Fruit fly (Drosophila melanogaster) whole organism, embryonic: ENCODE measurements around the gene CG13297.
A peak's percentile ranks its signal among the peaks of the same experiment; 100 is the strongest.

ENCODE experiments used
- Abd-B ChIP-seq: fragments of 200-800 bp; sonication (Bioruptor generic); optimal IDR thresholded peaks from 2 replicates; lab custom pipeline; 2018; ENCODE audit warnings: missing biosample characterization, mild to moderate bottlenecking, missing genetic modification characterization, moderate library complexity
- Asciz ChIP-seq: fragments of 200-800 bp; sonication (Bioruptor generic); optimal IDR thresholded peaks from 2 replicates; lab custom pipeline; 2017; ENCODE audit warnings: missing biosample characterization, mild to moderate bottlenecking, missing genetic modification characterization, missing genetic modification reagents
- Bgb ChIP-seq: fragments of 200-800 bp; sonication (Bioruptor generic); IDR thresholded peaks from 2 replicates; pipeline ENCODE4 v1.3.6; 2022; ENCODE audit warnings: missing biosample characterization, missing genetic modification characterization; ENCODE audit not compliant: partially characterized antibody
- CG11504 ChIP-seq: fragments of 200-800 bp; sonication (Bioruptor generic); optimal IDR thresholded peaks from 3 replicates; lab custom pipeline; 2019; ENCODE audit warnings: missing biosample characterization, mild to moderate bottlenecking, missing genetic modification characterization, moderate library complexity
- CG11723 ChIP-seq: fragments of 200-800 bp; sonication (Bioruptor generic); optimal IDR thresholded peaks from 2 replicates; lab custom pipeline; 2017; ENCODE audit warnings: missing biosample characterization, mild to moderate bottlenecking, missing genetic modification characterization
- CG12769 ChIP-seq: fragments of 200-800 bp; sonication (Bioruptor generic); optimal IDR thresholded peaks from 2 replicates; lab custom pipeline; 2019; ENCODE audit warnings: missing biosample characterization, mild to moderate bottlenecking, missing genetic modification characterization, moderate library complexity
- CG13123 ChIP-seq: fragments of 200-800 bp; sonication (Bioruptor generic); optimal IDR thresholded peaks from 2 replicates; lab custom pipeline; 2016; ENCODE audit warnings: missing biosample characterization, missing genetic modification characterization
- CG13424 ChIP-seq: fragments of 200-800 bp; sonication (Bioruptor generic); optimal IDR thresholded peaks from 2 replicates; lab custom pipeline; 2019; ENCODE audit warnings: missing biosample characterization, mild to moderate bottlenecking, missing genetic modification characterization, moderate library complexity
- CG16813 ChIP-seq: fragments of 200-800 bp; sonication (Bioruptor generic); IDR thresholded peaks from 3 replicates; pipeline ENCODE4 v1.3.6; 2022; ENCODE audit warnings: missing biosample characterization, missing genetic modification characterization; ENCODE audit not compliant: partially characterized antibody
- CG17912 ChIP-seq: fragments of 200-800 bp; sonication (Bioruptor generic); optimal IDR thresholded peaks from 2 replicates; lab custom pipeline; 2018; ENCODE audit warnings: missing biosample characterization, mild to moderate bottlenecking, missing genetic modification characterization
- CG18599 ChIP-seq: fragments of 200-800 bp; sonication (Bioruptor generic); optimal IDR thresholded peaks from 3 replicates; lab custom pipeline; 2017; ENCODE audit warnings: missing biosample characterization, missing genetic modification characterization, mild to moderate bottlenecking, moderate library complexity, missing genetic modification reagents
- CG2199 ChIP-seq: fragments of 200-800 bp; sonication (Bioruptor generic); IDR thresholded peaks from 3 replicates; pipeline ENCODE4 v1.3.6; 2022; ENCODE audit warnings: missing biosample characterization, missing genetic modification characterization
- CG2889 ChIP-seq: fragments of 200-800 bp; sonication (Bioruptor generic); IDR thresholded peaks from 3 replicates; pipeline ENCODE4 v1.3.6; 2022; ENCODE audit warnings: missing biosample characterization, missing genetic modification characterization
- CG31388 ChIP-seq: fragments of 200-800 bp; sonication (Bioruptor generic); optimal IDR thresholded peaks from 2 replicates; lab custom pipeline; 2016; ENCODE audit warnings: missing biosample characterization, missing genetic modification characterization
- CG3281 ChIP-seq: fragments of 200-800 bp; sonication (Bioruptor generic); optimal IDR thresholded peaks from 3 replicates; lab custom pipeline; 2017; ENCODE audit warnings: missing biosample characterization, mild to moderate bottlenecking, missing genetic modification characterization
- CG6175 ChIP-seq: fragments of 200-800 bp; sonication (Bioruptor generic); IDR thresholded peaks from 3 replicates; pipeline ENCODE4 v1.3.6; 2022; ENCODE audit warnings: missing biosample characterization, missing genetic modification characterization
- CG6854 ChIP-seq: fragments of 200-800 bp; sonication (Bioruptor generic); optimal IDR thresholded peaks from 3 replicates; lab custom pipeline; 2017; ENCODE audit warnings: missing biosample characterization, mild to moderate bottlenecking, missing genetic modification characterization
- CG7928 ChIP-seq: fragments of 200-800 bp; sonication (Bioruptor generic); optimal IDR thresholded peaks from 2 replicates; lab custom pipeline; 2017; ENCODE audit warnings: missing biosample characterization, mild to moderate bottlenecking, missing genetic modification characterization
- CG7987 ChIP-seq: fragments of 200-800 bp; sonication (Bioruptor generic); optimal IDR thresholded peaks from 2 replicates; lab custom pipeline; 2018; ENCODE audit warnings: missing biosample characterization, mild to moderate bottlenecking, missing genetic modification characterization, moderate library complexity
- CG8478 ChIP-seq: fragments of >200 bp; optimal IDR thresholded peaks from 2 replicates; lab custom pipeline; 2018
- CkIIα-i1 ChIP-seq: fragments of 200-800 bp; sonication (Bioruptor generic); IDR thresholded peaks from 2 replicates; pipeline ENCODE4 v1.3.6; 2022; ENCODE audit warnings: missing biosample characterization, missing genetic modification characterization
- Ets97D ChIP-seq: fragments of 200-800 bp; sonication (Bioruptor generic); optimal IDR thresholded peaks from 3 replicates; lab custom pipeline; 2016; ENCODE audit warnings: missing biosample characterization, missing genetic modification characterization
- Fer1 ChIP-seq: fragments of 200-800 bp; sonication (Bioruptor generic); optimal IDR thresholded peaks from 2 replicates; lab custom pipeline; 2017; ENCODE audit warnings: missing biosample characterization, mild to moderate bottlenecking, missing genetic modification characterization
- Fer2 ChIP-seq: fragments of 200-800 bp; sonication (Bioruptor generic); optimal IDR thresholded peaks from 2 replicates; lab custom pipeline; 2018; ENCODE audit warnings: missing biosample characterization, mild to moderate bottlenecking, missing genetic modification characterization, moderate library complexity
- Hand ChIP-seq: fragments of 200-800 bp; sonication (Bioruptor generic); optimal IDR thresholded peaks from 2 replicates; lab custom pipeline; 2017; ENCODE audit warnings: mild to moderate bottlenecking, missing biosample characterization, missing genetic modification reagents, missing genetic modification characterization
- HmgD ChIP-seq: fragments of 200-800 bp; sonication (Bioruptor generic); optimal IDR thresholded peaks from 3 replicates; lab custom pipeline; 2016; ENCODE audit warnings: missing biosample characterization, missing genetic modification characterization
- Jarid2 ChIP-seq: fragments of 200-800 bp; sonication (Bioruptor generic); optimal IDR thresholded peaks from 3 replicates; lab custom pipeline; 2017; ENCODE audit warnings: mild to moderate bottlenecking, missing biosample characterization, missing genetic modification reagents, missing genetic modification characterization
- Lpt ChIP-seq: fragments of >200 bp; optimal IDR thresholded peaks from 2 replicates; lab custom pipeline; 2018; ENCODE audit warnings: missing biosample characterization, missing genetic modification characterization
- Meics ChIP-seq: fragments of 200-800 bp; sonication (Bioruptor generic); optimal IDR thresholded peaks from 2 replicates; lab custom pipeline; 2017; ENCODE audit warnings: missing biosample characterization, mild to moderate bottlenecking, missing genetic modification characterization
- Nf-YA ChIP-seq: fragments of 200-800 bp; sonication (Bioruptor generic); IDR thresholded peaks from 2 replicates; pipeline ENCODE4 v1.3.6; 2022; ENCODE audit warnings: missing biosample characterization, missing genetic modification characterization
- Ravus ChIP-seq: fragments of 200-800 bp; sonication (Bioruptor generic); IDR thresholded peaks from 2 replicates; pipeline ENCODE4 v1.3.6; 2022; ENCODE audit warnings: missing biosample characterization, missing genetic modification characterization
- Rx ChIP-seq: fragments of 200-800 bp; sonication (Bioruptor generic); IDR thresholded peaks from 2 replicates; pipeline ENCODE4 v1.3.6; 2022; ENCODE audit warnings: missing biosample characterization, missing genetic modification characterization
- TFAM ChIP-seq: fragments of 200-800 bp; sonication (Bioruptor generic); optimal IDR thresholded peaks from 2 replicates; lab custom pipeline; 2017; ENCODE audit warnings: missing biosample characterization, missing genetic modification characterization, inconsistent platforms
- abd-A ChIP-seq: fragments of 200-800 bp; sonication (Bioruptor generic); optimal IDR thresholded peaks from 3 replicates; lab custom pipeline; 2019; ENCODE audit warnings: missing biosample characterization, mild to moderate bottlenecking, missing genetic modification characterization, moderate library complexity
- ase ChIP-seq: fragments of 200-800 bp; sonication (Bioruptor generic); IDR thresholded peaks from 3 replicates; pipeline ENCODE4 v1.3.6; 2022; ENCODE audit warnings: missing biosample characterization, missing genetic modification characterization
- bigmax ChIP-seq: fragments of 200-800 bp; sonication (Bioruptor generic); optimal IDR thresholded peaks from 2 replicates; lab custom pipeline; 2018; ENCODE audit warnings: missing biosample characterization, mild to moderate bottlenecking, missing genetic modification characterization
- da ChIP-seq: fragments of 200-800 bp; sonication (Bioruptor generic); optimal IDR thresholded peaks from 2 replicates; lab custom pipeline; 2016; ENCODE audit warnings: missing biosample characterization, missing genetic modification characterization
- dmrt99B ChIP-seq: fragments of 200-800 bp; sonication (Bioruptor generic); optimal IDR thresholded peaks from 2 replicates; lab custom pipeline; 2018; ENCODE audit warnings: missing biosample characterization, mild to moderate bottlenecking, missing genetic modification characterization, moderate library complexity
- gcm2 ChIP-seq: fragments of 200-800 bp; sonication (Bioruptor generic); optimal IDR thresholded peaks from 2 replicates; lab custom pipeline; 2016; ENCODE audit warnings: missing biosample characterization, missing genetic modification characterization
- gro ChIP-seq: fragments of 200-800 bp; sonication (Bioruptor generic); optimal IDR thresholded peaks from 2 replicates; lab custom pipeline; 2016; ENCODE audit warnings: missing biosample characterization, missing genetic modification characterization
- mam ChIP-seq: fragments of 200-800 bp; sonication (Bioruptor generic); optimal IDR thresholded peaks from 3 replicates; lab custom pipeline; 2016; ENCODE audit warnings: missing biosample characterization, missing genetic modification characterization
- org-1 ChIP-seq: fragments of 200-800 bp; sonication (Bioruptor generic); optimal IDR thresholded peaks from 2 replicates; lab custom pipeline; 2017; ENCODE audit warnings: missing biosample characterization, missing genetic modification characterization
- ro ChIP-seq: fragments of 200-800 bp; sonication (Bioruptor generic); IDR thresholded peaks from 2 replicates; pipeline ENCODE4 v1.3.6; 2022; ENCODE audit warnings: missing biosample characterization, missing genetic modification characterization
- sc ChIP-seq, 3 experiments: fragments of >200 bp in 2 of 3; fragments of 200-800 bp in 1 of 3; sonication (Bioruptor generic) in 1 of 3; optimal IDR thresholded peaks; 2 replicates in 2 of 3; 3 replicates in 1 of 3; lab custom pipeline; 2017; ENCODE audit warnings: mild to moderate bottlenecking in 1 of 3, missing biosample characterization in 1 of 3, missing genetic modification characterization in 1 of 3, missing genetic modification reagents in 1 of 3
- sqz ChIP-seq: fragments of 200-800 bp; sonication (Bioruptor generic); optimal IDR thresholded peaks from 3 replicates; lab custom pipeline; 2018; ENCODE audit warnings: missing biosample characterization, mild to moderate bottlenecking, missing genetic modification characterization
- toy ChIP-seq: fragments of 200-800 bp; sonication (Bioruptor generic); IDR thresholded peaks from 2 replicates; pipeline ENCODE4 v1.3.6; 2022; ENCODE audit warnings: missing biosample characterization, missing genetic modification characterization
- tx ChIP-seq: fragments of 200-800 bp; sonication (Bioruptor generic); optimal IDR thresholded peaks from 2 replicates; lab custom pipeline; 2016; ENCODE audit warnings: missing biosample characterization, missing genetic modification characterization
- zf30C ChIP-seq: fragments of 200-800 bp; sonication (Bioruptor generic); optimal IDR thresholded peaks from 3 replicates; lab custom pipeline; 2018; ENCODE audit warnings: missing biosample characterization, mild to moderate bottlenecking, missing genetic modification characterization

CG13297 gene

DNA sequence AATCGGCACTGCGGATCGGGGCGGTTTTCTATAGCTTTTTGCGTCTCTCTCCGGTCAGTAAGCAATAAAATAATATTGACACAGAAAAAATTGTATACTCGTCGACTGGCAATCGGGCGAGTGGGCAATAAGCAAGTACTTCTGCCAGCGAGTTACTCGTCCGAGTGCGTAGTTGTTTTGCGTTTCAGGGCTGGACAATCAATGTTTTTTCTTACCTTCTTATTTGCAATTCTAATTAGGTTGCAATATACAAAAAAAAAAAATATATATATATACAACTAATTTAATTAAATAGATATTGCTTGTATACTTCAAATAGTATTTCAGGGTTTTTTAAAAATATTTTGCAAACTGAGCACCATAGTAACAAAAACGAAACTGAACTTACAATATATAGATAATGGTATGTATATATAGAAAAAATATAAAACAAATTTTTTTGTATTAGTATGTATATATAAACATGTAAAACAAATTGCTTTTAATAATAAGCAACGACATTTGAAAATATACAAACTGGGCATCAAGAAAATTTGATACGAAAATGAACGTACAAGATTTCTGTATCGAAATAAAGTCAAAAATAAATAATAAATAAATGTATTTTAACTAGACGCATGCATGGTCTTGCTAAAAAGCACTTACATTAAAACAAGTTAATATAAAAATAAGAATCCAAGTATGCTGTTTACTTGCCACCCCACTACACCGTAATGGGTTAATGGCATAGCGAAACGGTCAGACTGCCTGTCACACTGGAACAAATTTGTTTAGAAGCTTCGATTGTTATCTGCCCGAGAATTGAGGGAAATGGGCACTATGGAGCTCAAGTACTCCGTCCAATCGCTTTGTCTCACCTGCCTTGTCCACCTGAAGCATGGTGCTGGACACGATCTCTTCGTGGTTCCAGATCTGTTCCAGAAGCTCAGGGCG, 32.1 kb upstream of the CG13297 start, which contains the start of the genes D19A and CG7386 (continued):
- TF ChIP-seq Meics = peak; percentile 55
- peak; percentile 30 for TF ChIP-seq CG7987 (GFP tag; lab: Kevin White, UChicago)
- TF ChIP-seq CG12769 (tag; lab: Kevin White, UChicago) = peak; percentile 15
- TF ChIP-seq Ets97D (GFP tag; lab: Kevin White, UChicago) = peak; percentile 57
- peak; percentile 43 for TF ChIP-seq CG18599 (GFP tag; lab: Kevin White, UChicago)
- TF ChIP-seq org-1 = no peak
- TF ChIP-seq CG11723 (GFP tag; lab: Kevin White, UChicago) = peak; percentile 16
- no peak for TF ChIP-seq abd-A (tag; lab: Kevin White, UChicago)
- TF ChIP-seq toy = 0 out of 2 replicates have a peak, but pooled peaks have one; percentile 33
- no peak for TF ChIP-seq CG13123
- TF ChIP-seq CG3281 = peak; percentile 38
- TF ChIP-seq Ravus (GFP tag; lab: Robert Waterston, UW) = no peak
- peak; percentile 49 for TF ChIP-seq gcm2 (GFP tag; lab: Kevin White, UChicago)
- TF ChIP-seq CG6854 = no peak
- no peak for TF ChIP-seq gro (GFP tag; lab: Kevin White, UChicago)
- peak; percentile 88 for TF ChIP-seq sqz (GFP tag; lab: Kevin White, UChicago)
- no peak for TF ChIP-seq Jarid2 (GFP tag; lab: Kevin White, UChicago)
- no peak for TF ChIP-seq CG16813 (GFP tag; lab: Robert Waterston, UW)
- peak; percentile 11 for TF ChIP-seq Fer2 (tag; lab: Kevin White, UChicago)
- TF ChIP-seq Hand (GFP tag; lab: Kevin White, UChicago) = no peak
- TF ChIP-seq ro (GFP tag; lab: Robert Waterston, UW) = no peak
- TF ChIP-seq CG7928 = peak; percentile 89
- 0 out of 3 replicates have a peak, but pooled peaks have one; percentile 57 for TF ChIP-seq CG2889
- TF ChIP-seq sc (optimal IDR thresholded peaks at IDR 0.05; lab: Kevin White, UChicago) = no peak
- TF ChIP-seq sc (GFP tag; optimal IDR thresholded peaks at IDR 0.05; lab: Kevin White, UChicago) = no peak
- peak; percentile 45 for TF ChIP-seq dmrt99B (tag; lab: Kevin White, UChicago)
- 0 out of 2 replicates have a peak, but pooled peaks have one; percentile 14 for TF ChIP-seq Nf-YA
- peak; percentile 74 for TF ChIP-seq mam (GFP tag; lab: Kevin White, UChicago)
- TF ChIP-seq CG8478 (lab: Kevin White, UChicago) = no peak
- TF ChIP-seq ase (GFP tag; lab: Robert Waterston, UW) = peak; percentile 67; the same call in 2 of the 3 replicates
- no peak for TF ChIP-seq Asciz (GFP tag; lab: Kevin White, UChicago)
- TF ChIP-seq TFAM (GFP tag; lab: Kevin White, UChicago) = no peak
- TF ChIP-seq CG31388 (GFP tag; lab: Kevin White, UChicago) = no peak
- TF ChIP-seq CG2199 = 0 out of 3 replicates have a peak, but pooled peaks have one; percentile 17
- TF ChIP-seq CkIIα-i1 (GFP tag; lab: Robert Waterston, UW) = no peak
- TF ChIP-seq bigmax (GFP tag; lab: Kevin White, UChicago) = no peak
- TF ChIP-seq Lpt (GFP tag; lab: Kevin White, UChicago) = no peak
- peak; percentile 87 for TF ChIP-seq zf30C (GFP tag; lab: Kevin White, UChicago)
- TF ChIP-seq CG17912 = no peak
- TF ChIP-seq CG6175 (GFP tag; lab: Robert Waterston, UW) = no peak
- peak; percentile 62 for TF ChIP-seq HmgD
- TF ChIP-seq CG13424 = peak; percentile 68
- TF ChIP-seq da (GFP tag; lab: Kevin White, UChicago) = no peak
- peak; percentile 44; the same call in 1 of the 2 replicates for TF ChIP-seq Rx (GFP tag; lab: Robert Waterston, UW)
- peak; percentile 60 for TF ChIP-seq Fer1
- peak; percentile 1 for TF ChIP-seq tx (GFP tag; lab: Kevin White, UChicago)
- no peak for TF ChIP-seq Abd-B
- TF ChIP-seq CG11504 (tag; lab: Kevin White, UChicago) = peak; percentile 61
- peak; percentile 35; the same call in 1 of the 2 replicates for TF ChIP-seq Bgb (GFP tag; lab: Robert Waterston, UW)
